Worm (Caenorhabditis elegans): ENCODE measurements around the gene spig-6.

Gene spig-6

DNA sequence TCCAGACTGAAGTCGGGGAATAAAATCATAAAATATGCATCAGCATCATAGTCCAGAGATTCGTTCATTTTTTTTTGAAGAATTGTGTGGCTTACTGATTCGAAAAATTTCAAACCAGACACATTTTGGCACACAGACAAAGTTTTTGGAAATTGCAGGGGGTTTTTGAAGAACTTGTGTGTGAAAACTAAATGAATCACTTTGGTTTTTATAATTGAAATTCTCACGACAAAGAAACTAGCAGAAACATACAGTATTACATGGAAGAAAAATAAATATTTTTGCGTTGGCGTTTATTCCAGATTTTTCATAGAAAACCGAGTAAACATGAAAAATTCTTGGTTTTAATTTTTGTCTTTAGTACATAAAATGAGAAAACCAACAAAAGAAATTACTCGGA lies 40.9 kb downstream of the spig-6 start, which contains the start of gene srw-34:
TSS of gene srw-34 (minus strand) at position 101 of the 400 bp plus-strand sequence.
- TF ChIP-seq lin-13 (GFP tag; optimal IDR thresholded peaks at IDR 0.05) (no peak), nhr-21 (tag; optimal IDR thresholded peaks at IDR 0.05) (no peak), crh-2 (tag; optimal IDR thresholded peaks at IDR 0.05) (no peak), egl-27 (tag; optimal IDR thresholded peaks at IDR 0.05) (no peak)

- TF ChIP-seq sma-3 (GFP tag; optimal IDR thresholded peaks at IDR 0.05) (no peak), elt-3 (tag; optimal IDR thresholded peaks at IDR 0.05) (no peak), nhr-23 (tag; optimal IDR thresholded peaks at IDR 0.05) (no peak)
Observed at ce11 chrV:16526858-16527257, 45.5 kb downstream of the spig-6 start, which contains the start of gene F36D3.8. TSS of gene F36D3.8 (plus strand) at chrV:16527158.

DNA sequence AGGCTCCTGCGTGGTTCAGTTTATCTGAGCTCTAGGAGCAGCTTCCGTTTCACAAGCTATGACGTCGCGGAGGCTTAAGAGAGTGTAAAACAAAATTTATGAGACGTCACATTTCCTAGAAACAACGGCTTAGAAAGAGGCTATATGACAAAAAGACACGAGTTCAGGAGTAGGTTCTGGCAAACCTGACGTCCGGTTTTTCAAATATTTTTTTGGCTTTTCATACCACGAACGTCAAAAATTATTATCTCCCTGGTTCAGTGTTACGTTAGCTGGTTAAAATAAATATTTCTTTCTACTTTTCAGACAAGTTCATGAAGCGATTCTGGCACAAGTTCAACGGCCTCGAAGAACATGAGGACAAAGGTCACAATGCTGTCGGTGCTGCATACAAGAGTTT lies 46.4 kb downstream of the spig-6 start, which contains the start of gene F36D3.16:
TSS of gene F36D3.16 (plus strand) at position 301 of the 400 bp plus-strand sequence.
- TF ChIP-seq alr-1 (tag; optimal IDR thresholded peaks at IDR 0.05) (no peak), unc-39 (tag; optimal IDR thresholded peaks at IDR 0.05) (no peak), lin-13 (GFP tag; optimal IDR thresholded peaks at IDR 0.05) (no peak), nhr-129 (tag; optimal IDR thresholded peaks at IDR 0.05) (no peak), skn-1 (tag; optimal IDR thresholded peaks at IDR 0.05) (no peak), sma-3 (GFP tag; optimal IDR thresholded peaks at IDR 0.05) (no peak), mdl-1 (tag; optimal IDR thresholded peaks at IDR 0.05) (no peak), sem-4 (tag; optimal IDR thresholded peaks at IDR 0.05) (no peak), F13H6.1 (tag; optimal IDR thresholded peaks at IDR 0.05) (no peak), nhr-11 (tag; optimal IDR thresholded peaks at IDR 0.05) (no peak), nhr-77 (tag; optimal IDR thresholded peaks at IDR 0.05) (no peak)
